Worm (Caenorhabditis elegans) whole organism, young adult: Measurements from ENCODE around the gene ztf-9.

Source experiments
- B0035.1 ChIP-seq: sonication (generic microtip); optimal IDR thresholded peaks from 2 replicates; lab custom pipeline; 2016; ENCODE audit warnings: missing genetic modification characterization, mild to moderate bottlenecking, missing compliant biosample characterization, missing genotype, missing genetic modification reagents
- C06A6.2 ChIP-seq: fragments of 200-800 bp; sonication (Bioruptor generic); conservative IDR thresholded peaks from 2 replicates; pipeline ENCODE4 v1.3.6; 2022; ENCODE audit warnings: missing genetic modification characterization, missing compliant biosample characterization
- D2030.7 ChIP-seq: fragments of 200-800 bp; sonication (Bioruptor generic); IDR thresholded peaks from 2 replicates; pipeline ENCODE4 v1.3.6; 2022; ENCODE audit warnings: missing genetic modification reagents, missing genetic modification characterization, missing compliant biosample characterization
- F10E7.11 ChIP-seq: sonication (generic microtip); optimal IDR thresholded peaks from 2 replicates; lab custom pipeline; 2017; ENCODE audit warnings: mild to moderate bottlenecking, missing genetic modification characterization, moderate library complexity, missing compliant biosample characterization
- F22D6.2 ChIP-seq: sonication (generic microtip); optimal IDR thresholded peaks from 2 replicates; lab custom pipeline; 2016; ENCODE audit warnings: mild to moderate bottlenecking, missing genetic modification characterization, missing compliant biosample characterization
- F23B12.7 ChIP-seq: sonication (generic microtip); optimal IDR thresholded peaks from 2 replicates; lab custom pipeline; 2017; ENCODE audit warnings: missing genetic modification characterization, mild to moderate bottlenecking, missing compliant biosample characterization, antibody characterized with exemption, moderate library complexity; ENCODE audit not compliant: insufficient read depth
- F39B2.1 ChIP-seq: fragments of 200-800 bp; sonication (Bioruptor generic); IDR thresholded peaks from 2 replicates; pipeline ENCODE4 v1.3.6; 2022; ENCODE audit warnings: missing genetic modification reagents, missing genetic modification characterization, missing compliant biosample characterization
- F57A8.1 ChIP-seq: fragments of 200-800 bp; sonication (Bioruptor generic); optimal IDR thresholded peaks from 2 replicates; lab custom pipeline; 2018; ENCODE audit warnings: mild to moderate bottlenecking, missing genetic modification characterization, moderate library complexity, missing compliant biosample characterization
- F57C9.4 ChIP-seq: sonication (generic microtip); optimal IDR thresholded peaks from 2 replicates; lab custom pipeline; 2017; ENCODE audit warnings: mild to moderate bottlenecking, missing genetic modification characterization, missing compliant biosample characterization
- Y53F4B.3 ChIP-seq: fragments of 200-800 bp; sonication (Bioruptor generic); IDR thresholded peaks from 2 replicates; pipeline ENCODE4 v1.3.6; 2022; ENCODE audit warnings: missing genetic modification reagents, missing genetic modification characterization, missing compliant biosample characterization
- Y56A3A.18 ChIP-seq: fragments of 200-800 bp; sonication (Bioruptor generic); IDR thresholded peaks from 2 replicates; pipeline ENCODE4 v1.3.6; 2022; ENCODE audit warnings: missing genetic modification reagents, missing genetic modification characterization, missing compliant biosample characterization
- Y67H2A.10 ChIP-seq: fragments of 200-800 bp; sonication (Bioruptor generic); conservative IDR thresholded peaks from 2 replicates; pipeline ENCODE4 v1.3.6; 2022; ENCODE audit warnings: missing genetic modification reagents, missing genetic modification characterization, missing compliant biosample characterization
- ZK185.1 ChIP-seq: sonication (generic microtip); optimal IDR thresholded peaks from 2 replicates; lab custom pipeline; 2016; ENCODE audit warnings: mild to moderate bottlenecking, missing genetic modification characterization, missing compliant biosample characterization; ENCODE audit not compliant: poor library complexity, severe bottlenecking
- akir-1 ChIP-seq: fragments of 200-800 bp; sonication (Bioruptor generic); optimal IDR thresholded peaks from 2 replicates; lab custom pipeline; 2018; ENCODE audit warnings: mild to moderate bottlenecking, missing genetic modification characterization, moderate library complexity, missing compliant biosample characterization
- ama-1 ChIP-seq, 3 experiments: fragments of 150-350 bp in 1 of 3; sonication (generic microtip) in 2 of 3; optimal IDR thresholded peaks; 2 replicates each; lab custom pipeline; 2014 to 2018; ENCODE audit warnings: missing biosample characterization in 2 of 3, missing genetic modification characterization in 2 of 3, missing genetic modification reagents in 2 of 3
- atf-7 ChIP-seq: sonication (generic microtip); optimal IDR thresholded peaks from 2 replicates; lab custom pipeline; 2017; ENCODE audit warnings: mild to moderate bottlenecking, missing genetic modification characterization, missing compliant biosample characterization
- cebp-2 ChIP-seq: fragments of 200-800 bp; sonication (Bioruptor generic); IDR thresholded peaks from 2 replicates; pipeline ENCODE4 v1.3.6; 2022; ENCODE audit warnings: missing genetic modification characterization, missing compliant biosample characterization
- ceh-27 ChIP-seq: fragments of 200-800 bp; sonication (Bioruptor generic); optimal IDR thresholded peaks from 2 replicates; lab custom pipeline; 2018; ENCODE audit warnings: mild to moderate bottlenecking, missing genetic modification characterization, moderate library complexity, missing compliant biosample characterization
- chd-7 ChIP-seq: sonication (generic microtip); optimal IDR thresholded peaks from 2 replicates; lab custom pipeline; 2016; ENCODE audit warnings: mild to moderate bottlenecking, missing genetic modification characterization, moderate library complexity, missing compliant biosample characterization
- die-1 ChIP-seq: sonication (generic microtip); optimal IDR thresholded peaks from 2 replicates; lab custom pipeline; 2016; ENCODE audit warnings: missing genotype, mild to moderate bottlenecking, missing genetic modification characterization, missing compliant biosample characterization
- dox-1 ChIP-seq: fragments of 200-800 bp; sonication (Bioruptor generic); IDR thresholded peaks from 2 replicates; pipeline ENCODE4 v1.3.6; 2022; ENCODE audit warnings: missing genetic modification reagents, missing genetic modification characterization, missing compliant biosample characterization
- dpff-1 ChIP-seq: sonication (generic microtip); optimal IDR thresholded peaks from 2 replicates; lab custom pipeline; 2017; ENCODE audit warnings: mild to moderate bottlenecking, missing genetic modification characterization, missing compliant biosample characterization
- egl-18 ChIP-seq: fragments of 200-800 bp; sonication (Bioruptor generic); IDR thresholded peaks from 2 replicates; pipeline ENCODE4 v1.3.6; 2022; ENCODE audit warnings: missing genetic modification reagents, missing genetic modification characterization, missing compliant biosample characterization
- gei-17 ChIP-seq: fragments of 200-800 bp; sonication (Bioruptor generic); optimal IDR thresholded peaks from 2 replicates; lab custom pipeline; 2018; ENCODE audit warnings: mild to moderate bottlenecking, missing genetic modification characterization, missing compliant biosample characterization
- hsf-1 ChIP-seq: fragments of 200-800 bp; sonication (Bioruptor generic); IDR thresholded peaks from 2 replicates; pipeline ENCODE4 v1.3.6; 2022; ENCODE audit warnings: missing genetic modification reagents, missing genetic modification characterization, missing compliant biosample characterization
- let-607 ChIP-seq, 2 experiments: fragments of 200-800 bp in 1 of 2; sonication (Bioruptor generic) in 1 of 2; sonication (generic microtip) in 1 of 2; optimal IDR thresholded peaks; 2 replicates each; lab custom pipeline; 2016 to 2018; ENCODE audit warnings: mild to moderate bottlenecking in 2 of 2, missing compliant biosample characterization in 2 of 2, missing genetic modification characterization in 2 of 2, moderate library complexity in 2 of 2, missing genotype in 1 of 2
- lir-1 ChIP-seq: fragments of 200-800 bp; sonication (Bioruptor generic); conservative IDR thresholded peaks from 2 replicates; pipeline ENCODE4 v1.3.6; 2022; ENCODE audit warnings: missing genetic modification reagents, missing genetic modification characterization, missing compliant biosample characterization
- lsl-1 ChIP-seq: fragments of 200-800 bp; sonication (Bioruptor generic); optimal IDR thresholded peaks from 2 replicates; lab custom pipeline; 2018; ENCODE audit warnings: mild to moderate bottlenecking, missing genetic modification characterization, moderate library complexity, missing compliant biosample characterization
- lsy-27 ChIP-seq: sonication (generic microtip); optimal IDR thresholded peaks from 2 replicates; lab custom pipeline; 2017; ENCODE audit warnings: missing genetic modification characterization, mild to moderate bottlenecking, missing compliant biosample characterization, antibody characterized with exemption, missing genotype, borderline replicate concordance; ENCODE audit not compliant: insufficient read depth
- mes-4 ChIP-seq: sonication (generic microtip); optimal IDR thresholded peaks from 2 replicates; lab custom pipeline; 2016; ENCODE audit warnings: missing genotype, missing genetic modification characterization, missing compliant biosample characterization
- mxl-1 ChIP-seq: sonication (generic microtip); optimal IDR thresholded peaks from 2 replicates; lab custom pipeline; 2016; ENCODE audit warnings: missing genetic modification characterization, missing compliant biosample characterization
- nfya-2 ChIP-seq: fragments of 200-800 bp; sonication (Bioruptor generic); IDR thresholded peaks from 2 replicates; pipeline ENCODE4 v1.3.6; 2022; ENCODE audit warnings: missing genetic modification reagents, missing genetic modification characterization, missing compliant biosample characterization
- nfyb-1 ChIP-seq: fragments of 200-800 bp; sonication (Bioruptor generic); IDR thresholded peaks from 2 replicates; pipeline ENCODE4 v1.3.6; 2022; ENCODE audit warnings: missing genetic modification reagents, missing genetic modification characterization, missing compliant biosample characterization
- nhr-120 ChIP-seq: fragments of 200-800 bp; sonication (Bioruptor generic); IDR thresholded peaks from 2 replicates; pipeline ENCODE4 v1.3.6; 2022; ENCODE audit warnings: missing genetic modification characterization, missing compliant biosample characterization
- nhr-80 ChIP-seq: sonication (generic microtip); optimal IDR thresholded peaks from 2 replicates; lab custom pipeline; 2016; ENCODE audit warnings: missing genetic modification characterization, missing compliant biosample characterization
- pha-4 ChIP-seq: fragments of 150-350 bp; sonication (generic microtip); optimal IDR thresholded peaks from 2 replicates; lab custom pipeline; 2014; ENCODE audit warnings: missing biosample characterization, missing genetic modification reagents, missing genetic modification characterization
- rcor-1 ChIP-seq: fragments of 200-800 bp; sonication (Bioruptor generic); IDR thresholded peaks from 2 replicates; pipeline ENCODE4 v1.3.6; 2022; ENCODE audit warnings: missing genetic modification reagents, missing genetic modification characterization, missing compliant biosample characterization
- repo-1 ChIP-seq: sonication (generic microtip); optimal IDR thresholded peaks from 2 replicates; lab custom pipeline; 2017; ENCODE audit warnings: mild to moderate bottlenecking, missing genetic modification characterization, missing compliant biosample characterization
- snpc-3.4 ChIP-seq: sonication (generic microtip); optimal IDR thresholded peaks from 2 replicates; lab custom pipeline; 2017; ENCODE audit warnings: missing genetic modification characterization, mild to moderate bottlenecking, missing compliant biosample characterization, antibody characterized with exemption, moderate library complexity, missing genotype, missing genetic modification reagents
- tlf-1 ChIP-seq: fragments of 200-800 bp; sonication (Bioruptor generic); optimal IDR thresholded peaks from 2 replicates; lab custom pipeline; 2018; ENCODE audit warnings: mild to moderate bottlenecking, missing genetic modification characterization, missing compliant biosample characterization
- unc-62 ChIP-seq: fragments of 150-350 bp; optimal IDR thresholded peaks from 2 replicates; lab custom pipeline; 2014; ENCODE audit warnings: missing biosample characterization, missing genetic modification reagents, missing genetic modification characterization
- xnd-1 ChIP-seq: sonication (generic microtip); optimal IDR thresholded peaks from 2 replicates; lab custom pipeline; 2016; ENCODE audit warnings: missing genotype, missing genetic modification reagents, missing genetic modification characterization, missing compliant biosample characterization
- zfh-2 ChIP-seq: fragments of 200-800 bp; sonication (Bioruptor generic); conservative IDR thresholded peaks from 2 replicates; pipeline ENCODE4 v1.3.6; 2022; ENCODE audit warnings: missing genetic modification reagents, missing genetic modification characterization, missing compliant biosample characterization
- zim-3 ChIP-seq: sonication (generic microtip); optimal IDR thresholded peaks from 2 replicates; lab custom pipeline; 2017; ENCODE audit warnings: mild to moderate bottlenecking, missing genetic modification characterization, moderate library complexity, missing compliant biosample characterization
- ztf-18 ChIP-seq: sonication (generic microtip); optimal IDR thresholded peaks from 2 replicates; lab custom pipeline; 2016; ENCODE audit warnings: missing genotype, mild to moderate bottlenecking, missing genetic modification characterization, missing compliant biosample characterization
- ztf-22 ChIP-seq: fragments of 200-800 bp; sonication (Bioruptor generic); optimal IDR thresholded peaks from 2 replicates; lab custom pipeline; 2018; ENCODE audit warnings: mild to moderate bottlenecking, missing genetic modification characterization, moderate library complexity, missing compliant biosample characterization
- ztf-26 ChIP-seq: sonication (generic microtip); optimal IDR thresholded peaks from 2 replicates; lab custom pipeline; 2017; ENCODE audit warnings: missing genetic modification characterization, missing compliant biosample characterization

ztf-9 gene

DNA sequence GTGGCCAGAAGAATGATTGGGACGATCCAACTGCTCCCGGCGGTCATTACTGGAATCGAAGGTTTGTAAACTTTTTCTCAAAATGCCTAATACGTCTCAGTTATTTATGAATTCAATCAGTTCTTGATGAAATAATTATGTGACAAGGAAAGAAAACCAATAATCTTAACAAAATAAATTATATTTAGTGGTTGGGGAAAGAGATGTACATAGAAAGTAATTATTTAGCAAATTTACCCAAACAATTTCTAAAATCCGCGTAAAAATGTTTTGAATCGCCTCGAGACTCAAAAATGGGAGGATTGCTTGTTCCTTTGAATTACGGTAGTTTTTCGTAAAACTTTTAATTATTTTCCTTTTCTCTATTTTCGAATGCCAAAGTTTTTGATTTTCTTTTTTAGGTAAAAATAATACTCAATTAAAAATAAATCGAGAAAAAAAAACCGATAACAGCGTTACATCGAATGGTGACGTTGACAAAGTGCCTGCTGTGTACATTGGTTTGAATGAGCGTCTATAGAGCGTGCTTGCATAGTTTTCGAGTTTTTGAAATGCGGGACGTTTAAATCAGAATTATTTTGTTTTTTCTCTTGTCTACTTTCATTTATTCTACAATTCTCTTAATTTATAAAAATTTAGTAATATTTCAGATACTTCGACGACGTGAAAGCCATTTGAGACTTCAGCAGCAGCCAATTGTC is 37.7 kb upstream of the ztf-9 start, which contains the start of the genes aagr-3 and drap-1 (continued):
- TF ChIP-seq ztf-18 (tag; lab: Kevin White, UChicago) (no peak), egl-18 (no peak), Y67H2A.10 (GFP tag; lab: Robert Waterston, UW) (no peak), Y53F4B.3 (no peak), nfya-2 (GFP tag; lab: Robert Waterston, UW) (no peak), ztf-26 (no peak), unc-62 (GFP tag; lab: Kevin White, UChicago) (no peak), F23B12.7 (no peak), ZK185.1 (tag; lab: Kevin White, UChicago) (no peak), F57A8.1 (GFP tag; lab: Kevin White, UChicago) (no peak), repo-1 (no peak), zfh-2 (GFP tag; lab: Robert Waterston, UW) (no peak), ceh-27 (no peak), Y56A3A.18 (no peak), C06A6.2 (no peak), lir-1 (GFP tag; lab: Robert Waterston, UW) (no peak), nhr-120 (GFP tag; lab: Robert Waterston, UW) (no peak), hsf-1 (GFP tag; lab: Robert Waterston, UW) (no peak), nhr-80 (tag; lab: Kevin White, UChicago) (peak; percentile 66), F22D6.2 (tag; lab: Kevin White, UChicago) (no peak), gei-17 (GFP tag; lab: Kevin White, UChicago) (no peak), die-1 (no peak), F39B2.1 (GFP tag; lab: Robert Waterston, UW) (no peak), atf-7 (no peak), tlf-1 (no peak), F10E7.11 (tag; lab: Kevin White, UChicago) (no peak), lsl-1 (peak; percentile 60), xnd-1 (tag; lab: Kevin White, UChicago) (no peak), dpff-1 (no peak), cebp-2 (GFP tag; lab: Robert Waterston, UW) (no peak), rcor-1 (GFP tag; lab: Robert Waterston, UW) (no peak), F57C9.4 (tag; lab: Kevin White, UChicago) (no peak), ama-1 (optimal IDR thresholded peaks at IDR 0.05; lab: Kevin White, UChicago) (no peak), ama-1 (GFP tag; optimal IDR thresholded peaks at IDR 0.05; lab: Kevin White, UChicago) (no peak), ztf-22 (GFP tag; lab: Kevin White, UChicago) (no peak), let-607 (tag; optimal IDR thresholded peaks at IDR 0.05; lab: Kevin White, UChicago) (no peak), chd-7 (tag; lab: Kevin White, UChicago) (no peak), pha-4 (tag; lab: Kevin White, UChicago) (no peak), zim-3 (tag; lab: Kevin White, UChicago) (no peak), mxl-1 (tag; lab: Kevin White, UChicago) (no peak), B0035.1 (no peak), nfyb-1 (no peak), mes-4 (tag; lab: Kevin White, UChicago) (no peak), snpc-3.4 (tag; lab: Kevin White, UChicago) (peak; percentile 54), akir-1 (GFP tag; lab: Kevin White, UChicago) (no peak), lsy-27 (tag; lab: Kevin White, UChicago) (no peak), D2030.7 (GFP tag; lab: Robert Waterston, UW) (0 out of 2 replicates have a peak, but pooled peaks have one; percentile 17), dox-1 (GFP tag; lab: Robert Waterston, UW) (peak; percentile 14; the same call in 1 of the 2 replicates)
